Fruit fly (Drosophila melanogaster): ENCODE data around the gene U2af38.

U2af38 gene

dm6 chr2L:308194-308706 is 13.8 kb upstream of the U2af38 start:
- no peak for TF ChIP-seq Elba2 (GFP tag; optimal IDR thresholded peaks at IDR 0.05)
- TF ChIP-seq schlank (tag; optimal IDR thresholded peaks at IDR 0.05): no peak
- peak; percentile 43 for TF ChIP-seq fd64A (GFP tag; optimal IDR thresholded peaks at IDR 0.05)
- TF ChIP-seq sens (GFP tag): peak; percentile 3
- TF ChIP-seq Dll (GFP tag; IDR thresholded peaks at IDR 0.05; ENCODE audit: partially characterized antibody): no peak
- peak; percentile 69 for TF ChIP-seq kah (GFP tag; optimal IDR thresholded peaks at IDR 0.05)
- peak; percentile 17 for TF ChIP-seq run (tag; optimal IDR thresholded peaks at IDR 0.05)
- TF ChIP-seq sr (GFP tag; IDR thresholded peaks at IDR 0.05): peak; percentile 56; the same call in 1 of the 3 replicates
- peak; percentile 71 for TF ChIP-seq CG12769 (tag; optimal IDR thresholded peaks at IDR 0.05)
- no peak for TF ChIP-seq insv (GFP tag; optimal IDR thresholded peaks at IDR 0.05)
- no peak for TF ChIP-seq nmo (GFP tag; optimal IDR thresholded peaks at IDR 0.05)
- no peak for TF ChIP-seq Chrac-16 (GFP tag; optimal IDR thresholded peaks at IDR 0.05)
- TF ChIP-seq CG5953 (GFP tag; IDR thresholded peaks at IDR 0.05): no peak
- TF ChIP-seq CG4730 (GFP tag; IDR thresholded peaks at IDR 0.05): no peak
- TF ChIP-seq abd-A (tag; optimal IDR thresholded peaks at IDR 0.05): peak; percentile 27
- no peak for TF ChIP-seq CG17328 (GFP tag; IDR thresholded peaks at IDR 0.05)
- peak; percentile 69 for TF ChIP-seq sd (tag; optimal IDR thresholded peaks at IDR 0.05)

- TF ChIP-seq CG2889 (GFP tag; IDR thresholded peaks at IDR 0.05) (0 out of 3 replicates have a peak, but pooled peaks have one; percentile 14), CG1792 (GFP tag; optimal IDR thresholded peaks at IDR 0.05) (no peak), ap (GFP tag; IDR thresholded peaks at IDR 0.05) (no peak), kah (GFP tag; optimal IDR thresholded peaks at IDR 0.05) (peak; percentile 9), CG15601 (tag; optimal IDR thresholded peaks at IDR 0.05) (no peak), Abd-B (GFP tag; optimal IDR thresholded peaks at IDR 0.05) (peak; percentile 11), pita (GFP tag; optimal IDR thresholded peaks at IDR 0.05) (no peak), Hey (tag; optimal IDR thresholded peaks at IDR 0.05) (peak; percentile 49), CG15696 (tag; optimal IDR thresholded peaks at IDR 0.05) (no peak), CG2712 (tag; optimal IDR thresholded peaks at IDR 0.05) (no peak), Scr (GFP tag; IDR thresholded peaks at IDR 0.05; ENCODE audit: partially characterized antibody) (no peak), hb (GFP tag; IDR thresholded peaks at IDR 0.05; ENCODE audit: partially characterized antibody) (0 out of 3 replicates have a peak, but pooled peaks have one; percentile 42), CkIIα-i1 (GFP tag; IDR thresholded peaks at IDR 0.05) (no peak), Meics (GFP tag; optimal IDR thresholded peaks at IDR 0.05) (no peak), CG14050 (GFP tag; IDR thresholded peaks at IDR 0.05) (no peak), run (tag; optimal IDR thresholded peaks at IDR 0.05) (peak; percentile 39), TFAM (GFP tag; optimal IDR thresholded peaks at IDR 0.05) (no peak), CG11456 (GFP tag; IDR thresholded peaks at IDR 0.05) (no peak), CG17359 (tag; optimal IDR thresholded peaks at IDR 0.05) (no peak), sr (GFP tag; IDR thresholded peaks at IDR 0.05) (peak; percentile 11; the same call in 1 of the 3 replicates), ci (GFP tag; IDR thresholded peaks at IDR 0.05) (0 out of 3 replicates have a peak, but pooled peaks have one; percentile 13), tgo (GFP tag; IDR thresholded peaks at IDR 0.05) (no peak), tx (GFP tag; optimal IDR thresholded peaks at IDR 0.05) (no peak), CG12769 (tag; optimal IDR thresholded peaks at IDR 0.05) (peak; percentile 27), Deaf1 (tag; optimal IDR thresholded peaks at IDR 0.05) (no peak), kni (GFP tag; optimal IDR thresholded peaks at IDR 0.05) (peak; percentile 62), caup (GFP tag; optimal IDR thresholded peaks at IDR 0.05; ENCODE audit: severe bottlenecking) (peak; percentile 70), CG10543 (GFP tag; optimal IDR thresholded peaks at IDR 0.05) (peak; percentile 50), Awh (GFP tag; IDR thresholded peaks at IDR 0.05) (0 out of 2 replicates have a peak, but pooled peaks have one; percentile 27), Atf6 (GFP tag; IDR thresholded peaks at IDR 0.05) (0 out of 2 replicates have a peak, but pooled peaks have one; percentile 13), CG6689 (GFP tag; IDR thresholded peaks at IDR 0.05) (no peak), CG31441 (GFP tag; IDR thresholded peaks at IDR 0.05) (no peak), CG43689 (GFP tag; IDR thresholded peaks at IDR 0.05) (no peak), Nf-YA (GFP tag; IDR thresholded peaks at IDR 0.05) (no peak), CG6254 (GFP tag; optimal IDR thresholded peaks at IDR 0.05) (no peak), CHES-1-like (GFP tag; optimal IDR thresholded peaks at IDR 0.05) (no peak)
Observed at dm6 chr2L:307129-307528, 12.6 kb upstream of the U2af38 start.
